Fruit fly (Drosophila melanogaster): ENCODE measurements around the gene CG13711.

DNA sequence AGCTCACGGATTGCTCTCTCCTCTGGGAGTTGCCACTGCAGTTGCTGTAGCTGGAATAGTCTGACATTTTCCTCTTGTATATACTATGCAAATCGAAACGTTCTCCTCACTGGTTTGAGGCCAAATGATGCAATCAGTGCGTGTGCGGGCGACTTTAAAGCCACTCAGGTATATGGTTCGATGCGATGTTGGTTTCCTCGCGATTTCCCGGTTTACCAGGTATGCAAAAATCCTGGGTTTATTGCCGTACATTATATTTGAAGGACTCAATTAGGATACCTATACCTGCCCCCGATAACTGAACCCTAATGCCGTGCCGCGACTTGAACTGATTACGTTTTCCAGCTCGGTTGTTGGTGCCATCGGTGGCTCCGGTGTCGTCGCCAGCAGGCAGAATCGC is 47.9 kb upstream of the CG13711 start, which contains the start of gene CG13712:
- TF ChIP-seq psq (optimal IDR thresholded peaks at IDR 0.05) = no peak
- no peak for TF ChIP-seq Myc (optimal IDR thresholded peaks at IDR 0.05)
- TF ChIP-seq ttk (optimal IDR thresholded peaks at IDR 0.05) = no peak

All from Kc167 (cell line).